Worm (Caenorhabditis elegans) whole organism, L4 larva: ENCODE measurements around the gene C04E12.4.

ENCODE experiments used
- F26F4.8 ChIP-seq: fragments of 200-800 bp; sonication (Bioruptor generic); conservative IDR thresholded peaks from 2 replicates; pipeline ENCODE4 v1.3.6; 2022; ENCODE audit warnings: missing genetic modification characterization, missing compliant biosample characterization
- F44E2.7 ChIP-seq: fragments of 200-800 bp; sonication (Bioruptor generic); IDR thresholded peaks from 2 replicates; pipeline ENCODE4 v2.1.2; 2022; ENCODE audit warnings: missing genetic modification characterization, missing compliant biosample characterization
- T20F7.1 ChIP-seq: fragments of 200-800 bp; sonication (Bioruptor generic); optimal IDR thresholded peaks from 2 replicates; lab custom pipeline; 2018; ENCODE audit warnings: mild to moderate bottlenecking, missing genetic modification characterization, missing compliant biosample characterization
- aha-1 ChIP-seq: fragments of 150-350 bp; peaks from one replicate; lab custom pipeline; 2014; ENCODE audit warnings: missing biosample characterization, missing genetic modification characterization
- aly-2 ChIP-seq: sonication (generic microtip); optimal IDR thresholded peaks from 2 replicates; lab custom pipeline; 2018; ENCODE audit warnings: missing biosample characterization, missing genetic modification characterization
- attf-4 ChIP-seq: sonication (generic microtip); optimal IDR thresholded peaks from 3 replicates; lab custom pipeline; 2017; ENCODE audit warnings: missing biosample characterization, missing genetic modification characterization
- ceh-20 ChIP-seq: fragments of 200-800 bp; sonication (Bioruptor generic); IDR thresholded peaks from 2 replicates; pipeline ENCODE4 v1.3.6; 2022; ENCODE audit warnings: missing genetic modification reagents, missing genetic modification characterization, missing compliant biosample characterization
- ceh-28 ChIP-seq: fragments of 150-350 bp; optimal IDR thresholded peaks from 2 replicates; lab custom pipeline; 2014; ENCODE audit warnings: missing biosample characterization, missing genetic modification reagents, missing genetic modification characterization
- cey-2 ChIP-seq: sonication (generic microtip); optimal IDR thresholded peaks from 3 replicates; lab custom pipeline; 2017; ENCODE audit warnings: missing genetic modification characterization, mild to moderate bottlenecking, missing compliant biosample characterization, antibody characterized with exemption, borderline replicate concordance; ENCODE audit not compliant: insufficient read depth
- ctbp-1 ChIP-seq: fragments of 200-800 bp; sonication (Bioruptor generic); IDR thresholded peaks from 2 replicates; pipeline ENCODE4 v1.3.6; 2022; ENCODE audit warnings: missing genetic modification reagents, missing genetic modification characterization, missing compliant biosample characterization
- daf-12 ChIP-seq: fragments of 150-350 bp; optimal IDR thresholded peaks from 2 replicates; lab custom pipeline; 2014; ENCODE audit warnings: missing biosample characterization, missing genetic modification reagents, missing genetic modification characterization
- daf-16 ChIP-seq, 3 experiments: sonication (generic microtip); optimal IDR thresholded peaks; 2 replicates each; lab custom pipeline; 2016 to 2017; ENCODE audit warnings: missing genetic modification characterization in 3 of 3, missing genetic modification reagents in 3 of 3, mild to moderate bottlenecking in 2 of 3, missing compliant biosample characterization in 2 of 3, missing biosample characterization in 1 of 3, moderate library complexity in 1 of 3
- dmd-8 ChIP-seq: fragments of 200-800 bp; sonication (Bioruptor generic); IDR thresholded peaks from 2 replicates; pipeline ENCODE4 v1.3.6; 2022; ENCODE audit warnings: missing genetic modification characterization, missing compliant biosample characterization
- dpl-1 ChIP-seq: fragments of 150-350 bp; optimal IDR thresholded peaks from 2 replicates; lab custom pipeline; 2014; ENCODE audit warnings: missing biosample characterization, missing genetic modification reagents, missing genetic modification characterization
- egl-27 ChIP-seq: sonication (generic microtip); optimal IDR thresholded peaks from 3 replicates; lab custom pipeline; 2017; ENCODE audit warnings: missing biosample characterization, missing genetic modification reagents, missing genetic modification characterization
- fkh-10 ChIP-seq: fragments of 150-350 bp; optimal IDR thresholded peaks from 2 replicates; lab custom pipeline; 2014; ENCODE audit warnings: missing biosample characterization, missing genetic modification reagents, missing genetic modification characterization
- fos-1 ChIP-seq: fragments of 150-350 bp; optimal IDR thresholded peaks from 2 replicates; lab custom pipeline; 2014; ENCODE audit warnings: missing biosample characterization, missing genetic modification characterization
- gei-8 ChIP-seq: fragments of 200-800 bp; sonication (Bioruptor generic); optimal IDR thresholded peaks from 2 replicates; lab custom pipeline; 2018; ENCODE audit warnings: mild to moderate bottlenecking, missing genetic modification characterization, missing compliant biosample characterization
- hif-1 ChIP-seq, 2 experiments: sonication (generic microtip); optimal IDR thresholded peaks; 2 replicates each; lab custom pipeline; 2016 to 2017; ENCODE audit warnings: missing compliant biosample characterization in 2 of 2, missing genetic modification characterization in 2 of 2, missing genetic modification reagents in 2 of 2, missing genotype in 2 of 2, mild to moderate bottlenecking in 1 of 2
- hlh-30 ChIP-seq: sonication (generic microtip); optimal IDR thresholded peaks from 2 replicates; lab custom pipeline; 2017; ENCODE audit warnings: antibody characterized with exemption, mild to moderate bottlenecking, missing genetic modification characterization, missing compliant biosample characterization; ENCODE audit not compliant: insufficient read depth
- jun-1 ChIP-seq: fragments of 150-350 bp; optimal IDR thresholded peaks from 2 replicates; lab custom pipeline; 2014; ENCODE audit warnings: missing biosample characterization, missing genetic modification reagents, missing genetic modification characterization
- lin-38 ChIP-seq: fragments of 200-800 bp; sonication (Bioruptor generic); IDR thresholded peaks from 2 replicates; pipeline ENCODE4 v1.3.6; 2022; ENCODE audit warnings: missing genetic modification reagents, missing genetic modification characterization, missing compliant biosample characterization
- lir-3 ChIP-seq: sonication (generic microtip); optimal IDR thresholded peaks from 2 replicates; lab custom pipeline; 2016; ENCODE audit warnings: mild to moderate bottlenecking, missing genetic modification characterization, missing compliant biosample characterization
- lsy-2 ChIP-seq, 2 experiments: fragments of 150-350 bp in 1 of 2; sonication (generic microtip) in 1 of 2; optimal IDR thresholded peaks; 2 replicates each; lab custom pipeline; 2014 to 2017; ENCODE audit warnings: missing biosample characterization in 2 of 2, missing genetic modification characterization in 2 of 2
- madf-5 ChIP-seq, 2 experiments: fragments of 200-800 bp; sonication (Bioruptor generic); IDR thresholded peaks; 2 replicates each; pipeline ENCODE4 v1.3.6; 2022; ENCODE audit warnings: missing compliant biosample characterization in 2 of 2, missing genetic modification characterization in 2 of 2
- madf-9 ChIP-seq: fragments of 200-800 bp; sonication (Bioruptor generic); conservative IDR thresholded peaks from 2 replicates; pipeline ENCODE4 v1.3.6; 2022; ENCODE audit warnings: missing genetic modification reagents, missing genetic modification characterization, missing compliant biosample characterization
- mdt-29 ChIP-seq: fragments of 200-800 bp; sonication (Bioruptor generic); IDR thresholded peaks from 2 replicates; pipeline ENCODE4 v1.3.6; 2022; ENCODE audit warnings: missing genetic modification reagents, missing genetic modification characterization, missing compliant biosample characterization
- mes-2 ChIP-seq: sonication (generic microtip); optimal IDR thresholded peaks from 2 replicates; lab custom pipeline; 2016; ENCODE audit warnings: missing genotype, mild to moderate bottlenecking, missing genetic modification characterization, missing compliant biosample characterization; ENCODE audit not compliant: poor library complexity, severe bottlenecking
- mxl-2 ChIP-seq: fragments of 200-800 bp; sonication (Bioruptor generic); conservative IDR thresholded peaks from 2 replicates; pipeline ENCODE4 v1.3.6; 2022; ENCODE audit warnings: missing genetic modification reagents, missing genetic modification characterization, missing compliant biosample characterization
- nhr-102 ChIP-seq: sonication (generic microtip); optimal IDR thresholded peaks from 2 replicates; lab custom pipeline; 2016; ENCODE audit warnings: mild to moderate bottlenecking, missing genetic modification characterization, moderate library complexity, missing compliant biosample characterization
- nhr-28 ChIP-seq: fragments of 150-350 bp; optimal IDR thresholded peaks from 2 replicates; lab custom pipeline; 2014; ENCODE audit warnings: missing biosample characterization, missing genetic modification characterization
- nhr-41 ChIP-seq: fragments of 200-800 bp; sonication (Bioruptor generic); IDR thresholded peaks from 2 replicates; pipeline ENCODE4 v1.3.6; 2022; ENCODE audit warnings: missing genetic modification reagents, missing genetic modification characterization, missing compliant biosample characterization
- nhr-76 ChIP-seq: fragments of 150-350 bp; optimal IDR thresholded peaks from 2 replicates; lab custom pipeline; 2014; ENCODE audit warnings: missing biosample characterization, missing genetic modification characterization
- pha-4 ChIP-seq, 2 experiments: fragments of 150-350 bp in 1 of 2; fragments of 200-800 bp in 1 of 2; sonication (Bioruptor generic) in 1 of 2; IDR thresholded peaks in 1 of 2; optimal IDR thresholded peaks in 1 of 2; 2 replicates each; pipeline versions ENCODE4 v1.3.6 to Lab custom; 2014 to 2022; ENCODE audit warnings: missing genetic modification characterization in 2 of 2, missing genetic modification reagents in 2 of 2, missing biosample characterization in 1 of 2, missing compliant biosample characterization in 1 of 2
- pqm-1 ChIP-seq: sonication (generic microtip); optimal IDR thresholded peaks from 2 replicates; lab custom pipeline; 2017; ENCODE audit warnings: missing biosample characterization, missing genetic modification characterization
- skn-1 ChIP-seq: fragments of 150-350 bp; optimal IDR thresholded peaks from 2 replicates; lab custom pipeline; 2014; ENCODE audit warnings: missing biosample characterization, missing genetic modification characterization
- snpc-1.2 ChIP-seq: fragments of 200-800 bp; sonication (Bioruptor generic); IDR thresholded peaks from 2 replicates; pipeline ENCODE4 v1.3.6; 2022; ENCODE audit warnings: missing genetic modification reagents, missing genetic modification characterization, missing compliant biosample characterization
- snpc-4 ChIP-seq: fragments of 150-350 bp; optimal IDR thresholded peaks from 2 replicates; lab custom pipeline; 2014; ENCODE audit warnings: missing biosample characterization, missing genetic modification characterization
- spr-1 ChIP-seq: sonication (generic microtip); optimal IDR thresholded peaks from 2 replicates; lab custom pipeline; 2016; ENCODE audit warnings: mild to moderate bottlenecking, missing genetic modification characterization, missing compliant biosample characterization
- spr-3 ChIP-seq: fragments of 200-800 bp; sonication (Bioruptor generic); optimal IDR thresholded peaks from 2 replicates; lab custom pipeline; 2018; ENCODE audit warnings: mild to moderate bottlenecking, missing genetic modification characterization, missing compliant biosample characterization
- tag-97 ChIP-seq: fragments of 200-800 bp; sonication (Bioruptor generic); IDR thresholded peaks from 2 replicates; pipeline ENCODE4 v1.3.6; 2022; ENCODE audit warnings: missing genetic modification characterization, missing compliant biosample characterization
- tra-1 ChIP-seq: fragments of 200-800 bp; sonication (Bioruptor generic); IDR thresholded peaks from 2 replicates; pipeline ENCODE4 v1.3.6; 2022; ENCODE audit warnings: missing genetic modification reagents, missing genetic modification characterization, missing compliant biosample characterization
- unc-130 ChIP-seq: sonication (generic microtip); optimal IDR thresholded peaks from 2 replicates; lab custom pipeline; 2016; ENCODE audit warnings: missing genetic modification reagents, missing genetic modification characterization, missing compliant biosample characterization
- unc-62 ChIP-seq, 3 experiments: fragments of 150-350 bp in 1 of 3; sonication (generic microtip); optimal IDR thresholded peaks in 2 of 3; peaks in 1 of 3; 1 replicate in 1 of 3; 2 replicates in 2 of 3; lab custom pipeline; 2014 to 2017; ENCODE audit warnings: missing biosample characterization in 3 of 3, missing genetic modification characterization in 3 of 3, missing genetic modification reagents in 3 of 3, missing genotype in 1 of 3
- vab-7 ChIP-seq: fragments of 200-800 bp; sonication (Bioruptor generic); IDR thresholded peaks from 2 replicates; pipeline ENCODE4 v1.3.6; 2022; ENCODE audit warnings: missing genetic modification reagents, missing genetic modification characterization, missing compliant biosample characterization
- zfp-2 ChIP-seq: sonication (generic microtip); optimal IDR thresholded peaks from 2 replicates; lab custom pipeline; 2016; ENCODE audit warnings: mild to moderate bottlenecking, missing genetic modification characterization, missing compliant biosample characterization
- zip-2 ChIP-seq: fragments of 150-350 bp; optimal IDR thresholded peaks from 2 replicates; lab custom pipeline; 2014; ENCODE audit warnings: missing biosample characterization, missing genetic modification characterization
- ztf-11 ChIP-seq: fragments of 150-350 bp; optimal IDR thresholded peaks from 2 replicates; lab custom pipeline; 2014; ENCODE audit warnings: missing biosample characterization, missing genetic modification characterization

Gene C04E12.4

ce11 chrV:3362475-3362874, at the start of gene C04E12.4:
Gene C04E12.4 (plus strand): TSS chrV:3362775.
- peak; percentile 22 for TF ChIP-seq nhr-28 (tag; lab: Kevin White, UChicago)
- TF ChIP-seq tra-1 (GFP tag; lab: Robert Waterston, UW), result no peak
- TF ChIP-seq aha-1 (tag; lab: Kevin White, UChicago), result peak; percentile 88
- TF ChIP-seq ceh-28, result no peak
- TF ChIP-seq egl-27 (tag; lab: Kevin White, UChicago), result no peak
- TF ChIP-seq snpc-4 (tag; lab: Kevin White, UChicago), result no peak

- no peak for TF ChIP-seq pha-4 (GFP tag; IDR thresholded peaks at IDR 0.05; lab: Robert Waterston, UW)
- TF ChIP-seq pha-4 (tag; optimal IDR thresholded peaks at IDR 0.05; lab: Kevin White, UChicago), result peak; percentile 54
- peak; percentile 61; the same call in 1 of the 2 replicates for TF ChIP-seq ceh-20 (GFP tag; lab: Robert Waterston, UW)
- no peak for TF ChIP-seq ztf-11
- TF ChIP-seq hlh-30 (tag; lab: Kevin White, UChicago), result peak; percentile 58
- TF ChIP-seq spr-3 (GFP tag; lab: Kevin White, UChicago), result no peak
- TF ChIP-seq daf-16 (GFP tag; optimal IDR thresholded peaks at IDR 0.05; lab: Kevin White, UChicago), result peak in 1 of 2 experiments; percentile 5
- peak; percentile 62 for TF ChIP-seq daf-16 (tag; optimal IDR thresholded peaks at IDR 0.05; lab: Kevin White, UChicago)
- TF ChIP-seq nhr-76 (tag; lab: Kevin White, UChicago), result no peak
- no peak for TF ChIP-seq zfp-2 (tag; lab: Kevin White, UChicago)
- no peak for TF ChIP-seq fos-1
- no peak for TF ChIP-seq snpc-1.2 (GFP tag; lab: Robert Waterston, UW)
- peak; percentile 80 for TF ChIP-seq mes-2
- no peak for TF ChIP-seq tag-97
- TF ChIP-seq T20F7.1 (GFP tag; lab: Kevin White, UChicago), result no peak
- TF ChIP-seq nhr-28 (tag; lab: Kevin White, UChicago), result peak; percentile 90
- no peak for TF ChIP-seq gei-8 (GFP tag; lab: Kevin White, UChicago)
- peak; percentile 32 for TF ChIP-seq pqm-1
- no peak for TF ChIP-seq attf-4 (tag; lab: Kevin White, UChicago)
- peak; percentile 86 for TF ChIP-seq ctbp-1 (GFP tag; lab: Robert Waterston, UW)
- no peak for TF ChIP-seq jun-1 (tag; lab: Kevin White, UChicago)
- TF ChIP-seq madf-5 (GFP tag; IDR thresholded peaks at IDR 0.05; lab: Robert Waterston, UW), result no peak
- peak; percentile 66 for TF ChIP-seq dpl-1 (GFP tag; lab: Kevin White, UChicago)
- TF ChIP-seq lsy-2 (tag; optimal IDR thresholded peaks at IDR 0.05; lab: Kevin White, UChicago), result peak; percentile 26 to 79
- no peak for TF ChIP-seq nhr-41 (GFP tag; lab: Robert Waterston, UW)
- TF ChIP-seq lin-38 (GFP tag; lab: Robert Waterston, UW), result no peak
- no peak for TF ChIP-seq daf-12 (tag; lab: Kevin White, UChicago)
- peak in 1 of 2 experiments; percentile 64 for TF ChIP-seq hif-1 (tag; optimal IDR thresholded peaks at IDR 0.05; lab: Kevin White, UChicago)
- TF ChIP-seq cey-2 (tag; lab: Kevin White, UChicago), result no peak
- no peak for TF ChIP-seq madf-9 (GFP tag; lab: Robert Waterston, UW)
- peak; percentile 5 for TF ChIP-seq zip-2 (tag; lab: Kevin White, UChicago)
- TF ChIP-seq nhr-102 (tag; lab: Kevin White, UChicago), result no peak
- TF ChIP-seq unc-62 (GFP tag; optimal IDR thresholded peaks at IDR 0.05 in 1 of 2; lab: Kevin White, UChicago), result peak in 1 of 2 experiments; percentile 97
- no peak for TF ChIP-seq unc-62 (tag; optimal IDR thresholded peaks at IDR 0.05; lab: Kevin White, UChicago)
- peak; percentile 72 for TF ChIP-seq fkh-10 (GFP tag; lab: Kevin White, UChicago)
- TF ChIP-seq unc-130 (GFP tag; lab: Kevin White, UChicago), result no peak
- no peak for TF ChIP-seq egl-27 (tag; lab: Kevin White, UChicago)
- no peak for TF ChIP-seq F26F4.8 (GFP tag; lab: Robert Waterston, UW)
- TF ChIP-seq skn-1, result no peak
- no peak for TF ChIP-seq aly-2 (tag; lab: Kevin White, UChicago)
- TF ChIP-seq vab-7 (GFP tag; lab: Robert Waterston, UW), result no peak; the same call in 1 of the 2 replicates
- TF ChIP-seq dmd-8, result no peak
- no peak for TF ChIP-seq mdt-29 (GFP tag; lab: Robert Waterston, UW)
- no peak for TF ChIP-seq mxl-2 (GFP tag; lab: Robert Waterston, UW)
- TF ChIP-seq lir-3 (tag; lab: Kevin White, UChicago), result no peak
- no peak for TF ChIP-seq spr-1
- TF ChIP-seq F44E2.7 (GFP tag; lab: Robert Waterston, UW), result no peak
Measured at ce11 chrV:3315308-3315707, 47.3 kb upstream of the C04E12.4 start, which contains the start of gene arrd-19. Gene arrd-19 (minus strand): TSS chrV:3315516.
